Worm (Caenorhabditis elegans): ENCODE results near the gene tag-153.

ce11 chrV:9273587-9273986 lies 49.3 kb upstream of the tag-153 start:
- TF ChIP-seq jun-1 (tag; optimal IDR thresholded peaks at IDR 0.05) (peak; percentile 61), unc-62 (GFP tag; optimal IDR thresholded peaks at IDR 0.05) (no peak), nhr-76 (tag; optimal IDR thresholded peaks at IDR 0.05) (no peak), mep-1 (tag; optimal IDR thresholded peaks at IDR 0.05) (peak; percentile 29), dpl-1 (GFP tag; optimal IDR thresholded peaks at IDR 0.05) (peak in 1 of 3 experiments; percentile 30), hlh-17 (GFP tag; optimal IDR thresholded peaks at IDR 0.05; ENCODE audit: borderline replicate concordance) (no peak), ztf-11 (tag; optimal IDR thresholded peaks at IDR 0.05) (no peak), nhr-77 (tag; optimal IDR thresholded peaks at IDR 0.05) (peak; percentile 50), blmp-1 (tag; optimal IDR thresholded peaks at IDR 0.05) (peak; percentile 4), snpc-4 (tag; optimal IDR thresholded peaks at IDR 0.05) (peak; percentile 60), ztf-4 (tag; optimal IDR thresholded peaks at IDR 0.05) (no peak), fkh-10 (GFP tag; optimal IDR thresholded peaks at IDR 0.05) (peak; percentile 58)

Measured in whole organism, L1 larva.